Fruit fly (Drosophila melanogaster) whole organism, embryonic: ENCODE measurements around the gene CkIIalpha-i3.
A peak's percentile ranks its signal among the peaks of the same experiment; 100 is the strongest.

Source experiments
- ATbp ChIP-seq: fragments of 200-800 bp; sonication (Bioruptor generic); optimal IDR thresholded peaks from 2 replicates; lab custom pipeline; 2017; ENCODE audit warnings: missing biosample characterization, mild to moderate bottlenecking, missing genetic modification characterization, missing genetic modification reagents
- Antp ChIP-seq: fragments of 200-800 bp; sonication (Bioruptor generic); optimal IDR thresholded peaks from 3 replicates; lab custom pipeline; 2016; ENCODE audit warnings: missing biosample characterization, missing genetic modification characterization
- BEAF-32 ChIP-seq: fragments of 200-800 bp; sonication (Bioruptor generic); optimal IDR thresholded peaks from 3 replicates; lab custom pipeline; 2017; ENCODE audit warnings: missing biosample characterization, missing genetic modification characterization, mild to moderate bottlenecking, moderate library complexity, missing genetic modification reagents
- Blimp-1 ChIP-seq: fragments of 200-800 bp; sonication (Bioruptor generic); optimal IDR thresholded peaks from 3 replicates; lab custom pipeline; 2018; ENCODE audit warnings: missing biosample characterization, missing genetic modification characterization, mild to moderate bottlenecking, moderate library complexity, missing genetic modification reagents
- CG10209 ChIP-seq: fragments of 200-800 bp; sonication (Bioruptor generic); optimal IDR thresholded peaks from 3 replicates; lab custom pipeline; 2017; ENCODE audit warnings: missing biosample characterization, mild to moderate bottlenecking, missing genetic modification characterization, missing genetic modification reagents
- CG10979 ChIP-seq: fragments of 200-800 bp; sonication (Bioruptor generic); optimal IDR thresholded peaks from 2 replicates; lab custom pipeline; 2018; ENCODE audit warnings: missing biosample characterization, mild to moderate bottlenecking, missing genetic modification characterization, moderate library complexity
- CG11456 ChIP-seq: fragments of 200-800 bp; sonication (Bioruptor generic); IDR thresholded peaks from 3 replicates; pipeline ENCODE4 v1.3.6; 2022; ENCODE audit warnings: missing biosample characterization, missing genetic modification characterization
- CG11560 ChIP-seq: fragments of 200-800 bp; sonication (Bioruptor generic); IDR thresholded peaks from 3 replicates; pipeline ENCODE4 v1.3.6; 2022; ENCODE audit warnings: missing biosample characterization, missing genetic modification characterization
- CG11695 ChIP-seq: fragments of 200-800 bp; sonication (Bioruptor generic); IDR thresholded peaks from 3 replicates; pipeline ENCODE4 v1.3.6; 2022; ENCODE audit warnings: missing biosample characterization, missing genetic modification characterization
- CG12071 ChIP-seq: fragments of 200-800 bp; sonication (Bioruptor generic); optimal IDR thresholded peaks from 3 replicates; lab custom pipeline; 2018; ENCODE audit warnings: missing biosample characterization, mild to moderate bottlenecking, missing genetic modification characterization
- CG12236 ChIP-seq: fragments of 200-800 bp; sonication (Bioruptor generic); optimal IDR thresholded peaks from 2 replicates; lab custom pipeline; 2016; ENCODE audit warnings: missing biosample characterization, missing genetic modification characterization
- CG13624 ChIP-seq: fragments of 200-800 bp; sonication (Bioruptor generic); optimal IDR thresholded peaks from 2 replicates; lab custom pipeline; 2016; ENCODE audit warnings: missing biosample characterization, missing genetic modification characterization
- CG14667 ChIP-seq: fragments of 200-800 bp; sonication (Bioruptor generic); IDR thresholded peaks from 2 replicates; pipeline ENCODE4 v1.3.6; 2022; ENCODE audit warnings: missing biosample characterization, missing genetic modification characterization
- CG1529 ChIP-seq: fragments of 200-800 bp; sonication (Bioruptor generic); optimal IDR thresholded peaks from 3 replicates; lab custom pipeline; 2018; ENCODE audit warnings: missing biosample characterization, missing genetic modification characterization
- CG15601 ChIP-seq: fragments of 200-800 bp; sonication (Bioruptor generic); optimal IDR thresholded peaks from 3 replicates; lab custom pipeline; 2019; ENCODE audit warnings: missing biosample characterization, mild to moderate bottlenecking, missing genetic modification characterization, moderate library complexity
- CG17361 ChIP-seq: fragments of 200-800 bp; sonication (Bioruptor generic); IDR thresholded peaks from 3 replicates; pipeline ENCODE4 v1.3.6; 2022; ENCODE audit warnings: missing biosample characterization, missing genetic modification characterization
- CG17802 ChIP-seq: fragments of 200-800 bp; sonication (Bioruptor generic); optimal IDR thresholded peaks from 2 replicates; lab custom pipeline; 2018; ENCODE audit warnings: missing biosample characterization, mild to moderate bottlenecking, missing genetic modification characterization, moderate library complexity
- CG17912 ChIP-seq: fragments of 200-800 bp; sonication (Bioruptor generic); optimal IDR thresholded peaks from 2 replicates; lab custom pipeline; 2018; ENCODE audit warnings: missing biosample characterization, mild to moderate bottlenecking, missing genetic modification characterization
- CG18262 ChIP-seq: fragments of 200-800 bp; optimal IDR thresholded peaks from 3 replicates; lab custom pipeline; 2019; ENCODE audit warnings: missing biosample characterization, mild to moderate bottlenecking, missing genetic modification characterization, moderate library complexity
- CG18599 ChIP-seq: fragments of 200-800 bp; sonication (Bioruptor generic); optimal IDR thresholded peaks from 3 replicates; lab custom pipeline; 2017; ENCODE audit warnings: missing biosample characterization, missing genetic modification characterization, mild to moderate bottlenecking, moderate library complexity, missing genetic modification reagents
- CG2120 ChIP-seq: fragments of 200-800 bp; sonication (Bioruptor generic); optimal IDR thresholded peaks from 3 replicates; lab custom pipeline; 2016; ENCODE audit warnings: missing biosample characterization, missing genetic modification characterization
- CG32532 ChIP-seq: fragments of 200-800 bp; sonication (Bioruptor generic); IDR thresholded peaks from 2 replicates; pipeline ENCODE4 v1.3.6; 2022; ENCODE audit warnings: missing biosample characterization, missing genetic modification characterization
- CG3407 ChIP-seq: fragments of 200-800 bp; sonication (Bioruptor generic); optimal IDR thresholded peaks from 2 replicates; lab custom pipeline; 2018; ENCODE audit warnings: missing biosample characterization, mild to moderate bottlenecking, missing genetic modification characterization
- CG7357 ChIP-seq: fragments of 200-800 bp; sonication (Bioruptor generic); IDR thresholded peaks from 3 replicates; pipeline ENCODE4 v1.3.6; 2022; ENCODE audit warnings: missing biosample characterization, missing genetic modification characterization
- CG7745 ChIP-seq: fragments of 200-800 bp; sonication (Bioruptor generic); optimal IDR thresholded peaks from 2 replicates; lab custom pipeline; 2018; ENCODE audit warnings: missing biosample characterization, mild to moderate bottlenecking, missing genetic modification characterization, moderate library complexity
- CG9609 ChIP-seq: fragments of 200-800 bp; sonication (Bioruptor generic); optimal IDR thresholded peaks from 3 replicates; lab custom pipeline; 2016; ENCODE audit warnings: missing biosample characterization, missing genetic modification characterization
- CG9727 ChIP-seq: fragments of 200-800 bp; sonication (Bioruptor generic); optimal IDR thresholded peaks from 3 replicates; lab custom pipeline; 2017; ENCODE audit warnings: missing biosample characterization, mild to moderate bottlenecking, missing genetic modification characterization
- CG9876 ChIP-seq: fragments of 200-800 bp; sonication (Bioruptor generic); optimal IDR thresholded peaks from 2 replicates; lab custom pipeline; 2016; ENCODE audit warnings: missing biosample characterization, missing genetic modification characterization
- Camta ChIP-seq: fragments of 200-800 bp; sonication (Bioruptor generic); optimal IDR thresholded peaks from 2 replicates; lab custom pipeline; 2016; ENCODE audit warnings: missing biosample characterization, missing genetic modification characterization
- Deaf1 ChIP-seq: fragments of 200-800 bp; optimal IDR thresholded peaks from 3 replicates; lab custom pipeline; 2019; ENCODE audit warnings: missing biosample characterization, mild to moderate bottlenecking, missing genetic modification characterization, moderate library complexity
- E2f2 ChIP-seq: fragments of 200-800 bp; sonication (Bioruptor generic); IDR thresholded peaks from 2 replicates; pipeline ENCODE4 v1.3.6; 2022; ENCODE audit warnings: missing biosample characterization, missing genetic modification characterization
- MBD-R2 ChIP-seq: fragments of 200-800 bp; sonication (Bioruptor generic); IDR thresholded peaks from 2 replicates; pipeline ENCODE4 v1.3.6; 2022; ENCODE audit warnings: missing biosample characterization, missing genetic modification characterization
- Max ChIP-seq: fragments of 200-800 bp; sonication (Bioruptor generic); optimal IDR thresholded peaks from 2 replicates; lab custom pipeline; 2016; ENCODE audit warnings: missing biosample characterization, mild to moderate bottlenecking, missing genetic modification characterization
- Scr ChIP-seq: fragments of 200-800 bp; sonication (Bioruptor generic); IDR thresholded peaks from 2 replicates; pipeline ENCODE4 v1.3.6; 2022; ENCODE audit warnings: missing biosample characterization, missing genetic modification characterization; ENCODE audit not compliant: partially characterized antibody
- Usf ChIP-seq: fragments of 200-800 bp; sonication (Bioruptor generic); optimal IDR thresholded peaks from 2 replicates; lab custom pipeline; 2017; ENCODE audit warnings: missing genotype, missing biosample characterization, missing genetic modification characterization
- ab ChIP-seq: fragments of 200-800 bp; sonication (Bioruptor generic); optimal IDR thresholded peaks from 2 replicates; lab custom pipeline; 2016; ENCODE audit warnings: missing biosample characterization, missing genetic modification characterization
- ac ChIP-seq: fragments of 200-800 bp; sonication (Bioruptor generic); optimal IDR thresholded peaks from 3 replicates; lab custom pipeline; 2017; ENCODE audit warnings: missing biosample characterization, mild to moderate bottlenecking, missing genetic modification characterization
- ase ChIP-seq: fragments of 200-800 bp; sonication (Bioruptor generic); IDR thresholded peaks from 3 replicates; pipeline ENCODE4 v1.3.6; 2022; ENCODE audit warnings: missing biosample characterization, missing genetic modification characterization
- chm ChIP-seq: fragments of 200-800 bp; sonication (Bioruptor generic); IDR thresholded peaks from 2 replicates; pipeline ENCODE4 v1.3.6; 2022; ENCODE audit warnings: missing biosample characterization, missing genetic modification characterization
- da ChIP-seq: fragments of 200-800 bp; sonication (Bioruptor generic); optimal IDR thresholded peaks from 2 replicates; lab custom pipeline; 2016; ENCODE audit warnings: missing biosample characterization, missing genetic modification characterization
- gsb ChIP-seq: fragments of 200-800 bp; sonication (Bioruptor generic); IDR thresholded peaks from 2 replicates; pipeline ENCODE4 v1.3.6; 2022; ENCODE audit warnings: missing biosample characterization, missing genetic modification characterization
- ind ChIP-seq: fragments of 200-800 bp; sonication (Bioruptor generic); optimal IDR thresholded peaks from 3 replicates; lab custom pipeline; 2016; ENCODE audit warnings: missing biosample characterization, missing genetic modification characterization
- kni ChIP-seq: fragments of 200-800 bp; sonication (Bioruptor generic); optimal IDR thresholded peaks from 3 replicates; lab custom pipeline; 2017; ENCODE audit warnings: mild to moderate bottlenecking, missing biosample characterization, missing genetic modification reagents, missing genetic modification characterization
- odd ChIP-seq: fragments of 200-800 bp; sonication (Bioruptor generic); optimal IDR thresholded peaks from 2 replicates; lab custom pipeline; 2017; ENCODE audit warnings: missing biosample characterization, mild to moderate bottlenecking, missing genetic modification characterization
- pros ChIP-seq: fragments of 200-800 bp; sonication (Bioruptor generic); optimal IDR thresholded peaks from 3 replicates; lab custom pipeline; 2019; ENCODE audit warnings: missing biosample characterization, mild to moderate bottlenecking, missing genetic modification characterization, moderate library complexity
- repo ChIP-seq: fragments of 200-800 bp; sonication (Bioruptor generic); optimal IDR thresholded peaks from 2 replicates; lab custom pipeline; 2016; ENCODE audit warnings: missing biosample characterization, missing genetic modification characterization
- stwl ChIP-seq: fragments of 200-800 bp; sonication (Bioruptor generic); optimal IDR thresholded peaks from 3 replicates; lab custom pipeline; 2018; ENCODE audit warnings: missing biosample characterization, mild to moderate bottlenecking, missing genetic modification characterization, moderate library complexity
- tap ChIP-seq: fragments of 200-800 bp; optimal IDR thresholded peaks from 3 replicates; lab custom pipeline; 2019; ENCODE audit warnings: missing biosample characterization, mild to moderate bottlenecking, missing genetic modification characterization, moderate library complexity
- tx ChIP-seq: fragments of 200-800 bp; sonication (Bioruptor generic); optimal IDR thresholded peaks from 2 replicates; lab custom pipeline; 2016; ENCODE audit warnings: missing biosample characterization, missing genetic modification characterization

Gene CkIIalpha-i3

DNA sequence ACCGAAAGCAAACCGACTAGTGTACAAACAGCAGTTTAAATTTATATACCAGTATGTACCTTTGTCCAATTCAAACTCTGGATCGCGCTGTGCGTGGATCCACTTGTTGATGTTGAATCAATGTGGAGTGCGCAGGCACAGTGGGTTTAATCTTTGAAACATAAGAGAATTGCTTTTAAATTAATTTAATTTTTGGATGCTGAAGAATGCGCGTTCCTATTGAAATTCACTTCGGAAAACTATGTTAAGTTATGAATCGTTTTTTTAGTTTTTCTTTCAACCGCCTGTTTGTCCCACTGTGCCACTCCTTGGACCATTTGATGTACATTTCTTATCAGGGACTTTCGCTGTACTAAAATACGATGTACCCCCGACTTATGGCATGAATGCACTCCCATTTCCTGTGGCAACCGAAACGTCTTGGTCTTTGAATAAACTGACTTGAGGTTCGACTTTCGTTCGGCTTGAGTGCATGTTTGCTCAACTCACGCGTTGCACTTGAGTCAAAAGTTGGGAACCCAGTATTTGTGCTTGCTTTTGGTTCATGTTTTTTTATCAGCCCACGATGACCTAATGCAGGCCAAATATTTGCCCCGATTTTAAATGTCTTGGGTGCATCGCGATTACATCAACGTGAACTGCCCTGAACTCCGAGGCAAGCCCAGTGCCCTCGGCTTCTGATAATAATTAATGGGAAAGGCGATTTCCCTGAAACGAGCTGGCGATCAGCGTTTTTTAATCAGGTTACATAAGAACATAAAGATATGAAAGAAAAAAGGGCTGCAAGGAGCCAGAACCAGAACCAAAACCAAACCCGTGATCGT is 14.3 kb upstream of the CkIIalpha-i3 start (continued):
- TF ChIP-seq CG14667 (GFP tag; lab: Robert Waterston, UW), result peak; percentile 90
- no peak for TF ChIP-seq Deaf1 (tag; lab: Kevin White, UChicago)
- TF ChIP-seq chm (GFP tag; lab: Robert Waterston, UW), result peak; percentile 95
- peak; percentile 94 for TF ChIP-seq Antp (GFP tag; lab: Kevin White, UChicago)
- peak; percentile 78 for TF ChIP-seq CG18599 (GFP tag; lab: Kevin White, UChicago)
- TF ChIP-seq CG15601 (tag; lab: Kevin White, UChicago), result peak; percentile 95
- TF ChIP-seq CG3407, result peak; percentile 97
- TF ChIP-seq da (GFP tag; lab: Kevin White, UChicago), result peak; percentile 74
- TF ChIP-seq CG1529 (GFP tag; lab: Kevin White, UChicago), result peak; percentile 97
- TF ChIP-seq CG9876 (GFP tag; lab: Kevin White, UChicago), result peak; percentile 76
- peak; percentile 99 for TF ChIP-seq Camta (GFP tag; lab: Kevin White, UChicago)
- TF ChIP-seq ac, result peak; percentile 98
- TF ChIP-seq pros (GFP tag; lab: Kevin White, UChicago), result peak; percentile 95
- TF ChIP-seq BEAF-32, result no peak
- peak; percentile 82 for TF ChIP-seq CG32532 (GFP tag; lab: Robert Waterston, UW)
- peak; percentile 76 for TF ChIP-seq ab
- TF ChIP-seq CG17912 (GFP tag; lab: Kevin White, UChicago), result peak; percentile 46
- peak; percentile 49 for TF ChIP-seq CG2120 (GFP tag; lab: Kevin White, UChicago)
- peak; percentile 71 for TF ChIP-seq E2f2 (GFP tag; lab: Robert Waterston, UW)
- peak; percentile 94 for TF ChIP-seq Blimp-1 (GFP tag; lab: Kevin White, UChicago)
- TF ChIP-seq MBD-R2 (GFP tag; lab: Robert Waterston, UW), result peak; percentile 63; the same call in 1 of the 2 replicates
- no peak for TF ChIP-seq Scr
- TF ChIP-seq CG9609 (GFP tag; lab: Kevin White, UChicago), result peak; percentile 87
- TF ChIP-seq gsb (GFP tag; lab: Robert Waterston, UW), result 0 out of 2 replicates have a peak, but pooled peaks have one; percentile 8
- TF ChIP-seq CG17802 (tag; lab: Kevin White, UChicago), result peak; percentile 87
- TF ChIP-seq CG17361 (GFP tag; lab: Robert Waterston, UW), result peak; percentile 94
- peak; percentile 68 for TF ChIP-seq CG12071 (GFP tag; lab: Kevin White, UChicago)
- TF ChIP-seq ase (GFP tag; lab: Robert Waterston, UW), result peak; percentile 92
- peak; percentile 78 for TF ChIP-seq ind (GFP tag; lab: Kevin White, UChicago)
- peak; percentile 84 for TF ChIP-seq CG13624 (GFP tag; lab: Kevin White, UChicago)
- peak; percentile 91 for TF ChIP-seq CG11695 (GFP tag; lab: Robert Waterston, UW)
- peak; percentile 82 for TF ChIP-seq tx
- peak; percentile 91 for TF ChIP-seq kni (GFP tag; lab: Kevin White, UChicago)
- TF ChIP-seq CG7357 (GFP tag; lab: Robert Waterston, UW), result peak; percentile 80
- peak; percentile 85 for TF ChIP-seq tap (tag; lab: Kevin White, UChicago)
- peak; percentile 93 for TF ChIP-seq CG10209 (GFP tag; lab: Kevin White, UChicago)
- TF ChIP-seq CG11456 (GFP tag; lab: Robert Waterston, UW), result peak; percentile 80
- TF ChIP-seq CG10979 (tag; lab: Kevin White, UChicago), result peak; percentile 97
- TF ChIP-seq repo (GFP tag; lab: Kevin White, UChicago), result peak; percentile 90
- TF ChIP-seq Max (GFP tag; lab: Kevin White, UChicago), result peak; percentile 94
- peak; percentile 82 for TF ChIP-seq CG7745 (tag; lab: Kevin White, UChicago)
- peak; percentile 87 for TF ChIP-seq odd (GFP tag; lab: Kevin White, UChicago)
- peak; percentile 94 for TF ChIP-seq ATbp (GFP tag; lab: Kevin White, UChicago)
- peak; percentile 95 for TF ChIP-seq CG12236 (GFP tag; lab: Kevin White, UChicago)
- peak; percentile 79 for TF ChIP-seq stwl (tag; lab: Kevin White, UChicago)
- peak; percentile 98 for TF ChIP-seq CG18262 (tag; lab: Kevin White, UChicago)
- TF ChIP-seq CG9727 (GFP tag; lab: Kevin White, UChicago), result peak; percentile 99
- peak; percentile 43; the same call in 2 of the 3 replicates for TF ChIP-seq CG11560
- TF ChIP-seq Usf (GFP tag; lab: Kevin White, UChicago), result peak; percentile 79
